Worm (Caenorhabditis elegans) whole organism, L2 larva: ENCODE measurements around the gene srj-49.

ENCODE experiments used
- nhr-12 ChIP-seq: fragments of 150-350 bp; optimal IDR thresholded peaks from 2 replicates; lab custom pipeline; 2014; ENCODE audit warnings: missing biosample characterization, missing genetic modification characterization
- ztf-11 ChIP-seq: sonication (generic microtip); optimal IDR thresholded peaks from 2 replicates; lab custom pipeline; 2017; ENCODE audit warnings: missing biosample characterization, missing genetic modification characterization

DNA sequence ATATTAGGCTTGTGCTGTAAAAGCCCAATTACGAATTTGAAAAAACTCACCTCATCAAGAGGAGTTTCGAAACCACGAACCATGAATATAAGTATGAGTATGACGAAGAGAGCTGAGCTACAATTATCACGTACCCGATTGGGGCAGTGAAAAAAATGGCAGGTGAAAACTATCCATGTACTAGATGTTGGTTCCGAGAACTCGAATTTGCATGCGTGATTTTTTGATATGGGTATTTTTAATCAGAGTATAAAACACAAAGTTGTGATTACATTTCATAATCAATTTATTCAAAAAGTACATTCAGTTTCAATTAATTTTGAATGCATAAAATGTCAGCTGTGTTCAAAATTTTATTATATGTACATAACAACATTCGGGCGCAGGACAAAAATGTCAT lies 34.3 kb downstream of the srj-49 start, which contains the start of gene F54E2.9:
- no peak for TF ChIP-seq nhr-12
- TF ChIP-seq ztf-11 = no peak
